Worm (Caenorhabditis elegans) whole organism, L4 larva: ENCODE data around the gene C50A2.3.

Source experiments
- R02D3.7 ChIP-seq: fragments of 150-350 bp; sonication (generic microtip); optimal IDR thresholded peaks from 3 replicates; lab custom pipeline; 2014; ENCODE audit warnings: missing biosample characterization, missing genetic modification characterization
- T20F7.1 ChIP-seq: fragments of 200-800 bp; sonication (Bioruptor generic); optimal IDR thresholded peaks from 2 replicates; lab custom pipeline; 2018; ENCODE audit warnings: mild to moderate bottlenecking, missing genetic modification characterization, missing compliant biosample characterization
- Y5F2A.4 ChIP-seq: fragments of 200-800 bp; sonication (Bioruptor generic); optimal IDR thresholded peaks from 2 replicates; lab custom pipeline; 2018; ENCODE audit warnings: mild to moderate bottlenecking, missing genetic modification characterization, missing compliant biosample characterization
- Y75B8A.6 ChIP-seq: fragments of 200-800 bp; sonication (Bioruptor generic); IDR thresholded peaks from 2 replicates; pipeline ENCODE4 v1.3.6; 2022; ENCODE audit warnings: missing genetic modification reagents, missing genetic modification characterization, missing compliant biosample characterization
- aha-1 ChIP-seq: fragments of 150-350 bp; peaks from one replicate; lab custom pipeline; 2014; ENCODE audit warnings: missing biosample characterization, missing genetic modification characterization
- ceh-20 ChIP-seq: fragments of 200-800 bp; sonication (Bioruptor generic); IDR thresholded peaks from 2 replicates; pipeline ENCODE4 v1.3.6; 2022; ENCODE audit warnings: missing genetic modification reagents, missing genetic modification characterization, missing compliant biosample characterization
- ceh-32 ChIP-seq: sonication (generic microtip); optimal IDR thresholded peaks from 2 replicates; lab custom pipeline; 2016; ENCODE audit warnings: mild to moderate bottlenecking, missing genetic modification characterization, missing compliant biosample characterization; ENCODE audit not compliant: poor library complexity
- daf-19 ChIP-seq: fragments of 200-800 bp; sonication (Bioruptor generic); conservative IDR thresholded peaks from 2 replicates; pipeline ENCODE4 v1.3.6; 2022; ENCODE audit warnings: missing genetic modification characterization, missing compliant biosample characterization
- egl-43 ChIP-seq: fragments of 200-800 bp; sonication (Bioruptor generic); IDR thresholded peaks from 2 replicates; pipeline ENCODE4 v1.3.6; 2022; ENCODE audit warnings: missing genetic modification reagents, missing genetic modification characterization, missing compliant biosample characterization
- jun-1 ChIP-seq: fragments of 150-350 bp; optimal IDR thresholded peaks from 2 replicates; lab custom pipeline; 2014; ENCODE audit warnings: missing biosample characterization, missing genetic modification reagents, missing genetic modification characterization
- lin-15B ChIP-seq: fragments of 150-350 bp; sonication (generic microtip); optimal IDR thresholded peaks from 3 replicates; lab custom pipeline; 2014; ENCODE audit warnings: missing biosample characterization, missing genetic modification characterization
- mes-2 ChIP-seq: sonication (generic microtip); optimal IDR thresholded peaks from 2 replicates; lab custom pipeline; 2016; ENCODE audit warnings: missing genotype, mild to moderate bottlenecking, missing genetic modification characterization, missing compliant biosample characterization; ENCODE audit not compliant: poor library complexity, severe bottlenecking
- nhr-102 ChIP-seq: sonication (generic microtip); optimal IDR thresholded peaks from 2 replicates; lab custom pipeline; 2016; ENCODE audit warnings: mild to moderate bottlenecking, missing genetic modification characterization, moderate library complexity, missing compliant biosample characterization
- nhr-11 ChIP-seq: fragments of 150-350 bp; optimal IDR thresholded peaks from 2 replicates; lab custom pipeline; 2014; ENCODE audit warnings: missing biosample characterization, missing genetic modification characterization
- nhr-42 ChIP-seq: fragments of 200-800 bp; sonication (Bioruptor generic); IDR thresholded peaks from 2 replicates; pipeline ENCODE4 v1.3.6; 2022; ENCODE audit warnings: missing genetic modification characterization, missing compliant biosample characterization
- php-3 ChIP-seq: fragments of 200-800 bp; sonication (Bioruptor generic); IDR thresholded peaks from 2 replicates; pipeline ENCODE4 v1.3.6; 2022; ENCODE audit warnings: missing genetic modification reagents, missing genetic modification characterization, missing compliant biosample characterization
- set-16 ChIP-seq: fragments of 200-800 bp; sonication (Bioruptor generic); IDR thresholded peaks from 2 replicates; pipeline ENCODE4 v1.3.6; 2022; ENCODE audit warnings: missing genetic modification reagents, missing genetic modification characterization, missing compliant biosample characterization
- unc-62 ChIP-seq, 3 experiments: fragments of 150-350 bp in 1 of 3; sonication (generic microtip); optimal IDR thresholded peaks in 2 of 3; peaks in 1 of 3; 1 replicate in 1 of 3; 2 replicates in 2 of 3; lab custom pipeline; 2014 to 2017; ENCODE audit warnings: missing biosample characterization in 3 of 3, missing genetic modification characterization in 3 of 3, missing genetic modification reagents in 3 of 3, missing genotype in 1 of 3
- ztf-7 ChIP-seq: fragments of 150-350 bp; optimal IDR thresholded peaks from 2 replicates; lab custom pipeline; 2014; ENCODE audit warnings: missing biosample characterization, missing genetic modification characterization

C50A2.3 gene

DNA sequence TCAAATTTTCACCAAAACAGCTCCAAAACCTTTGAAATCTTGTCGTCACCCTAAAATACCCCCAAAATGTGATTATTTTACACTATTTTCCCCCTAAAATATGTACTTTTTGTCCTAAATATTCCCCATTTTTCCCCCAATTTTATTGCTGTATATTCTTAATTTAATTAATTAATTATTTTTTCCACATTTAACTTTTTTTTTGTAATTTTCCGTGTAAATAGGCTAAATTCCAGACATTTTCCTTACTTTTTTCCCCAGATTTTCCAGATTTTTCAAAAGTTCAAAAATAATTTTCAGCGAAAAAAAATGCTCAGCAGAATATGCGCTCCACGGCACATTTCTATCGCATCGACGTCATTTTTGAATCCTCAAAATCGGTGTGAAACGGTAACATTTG is 60.7 kb downstream of the C50A2.3 start, which contains the start of gene cox-18:
Gene cox-18, plus strand, starts transcription at position 301 of the 400 bp plus-strand sequence.
- TF ChIP-seq nhr-42 (GFP tag; lab: Robert Waterston, UW) (no peak), Y75B8A.6 (GFP tag; lab: Robert Waterston, UW) (no peak), nhr-11 (tag; lab: Kevin White, UChicago) (no peak), T20F7.1 (GFP tag; lab: Kevin White, UChicago) (no peak), php-3 (no peak), ceh-20 (GFP tag; lab: Robert Waterston, UW) (no peak), ztf-7 (tag; lab: Kevin White, UChicago) (no peak), ceh-32 (no peak), R02D3.7 (tag; lab: Kevin White, UChicago) (no peak), jun-1 (tag; lab: Kevin White, UChicago) (no peak)
- TF ChIP-seq, all 104 proteins: peak for 0

DNA sequence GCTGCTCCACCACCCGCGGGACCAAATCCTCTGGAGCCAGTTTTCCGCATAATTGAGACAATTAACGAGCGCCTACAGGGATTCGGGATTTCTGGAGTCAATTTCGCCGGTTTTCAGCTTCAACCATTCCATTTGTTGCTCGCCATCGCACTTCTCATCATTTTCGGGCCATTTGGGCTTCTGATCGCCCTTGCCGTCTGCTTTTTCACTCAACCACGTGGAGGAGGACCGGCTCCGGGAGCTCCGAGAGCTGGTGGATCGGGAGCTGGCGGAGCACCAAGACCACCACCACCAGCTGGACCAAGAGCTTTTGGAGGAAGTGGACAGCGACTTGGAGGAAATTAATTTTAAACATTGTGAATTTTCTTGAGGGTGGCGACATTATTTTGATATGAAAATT is 61.7 kb downstream of the C50A2.3 start:
- TF ChIP-seq Y5F2A.4 (GFP tag; lab: Kevin White, UChicago) (no peak), unc-62 (GFP tag; optimal IDR thresholded peaks at IDR 0.05 in 1 of 2; lab: Kevin White, UChicago) (no peak), unc-62 (tag; optimal IDR thresholded peaks at IDR 0.05; lab: Kevin White, UChicago) (no peak), set-16 (GFP tag; lab: Robert Waterston, UW) (peak; percentile 85), daf-19 (GFP tag; lab: Robert Waterston, UW) (no peak), egl-43 (GFP tag; lab: Robert Waterston, UW) (0 out of 2 replicates have a peak, but pooled peaks have one; percentile 11), mes-2 (tag; lab: Kevin White, UChicago) (no peak), jun-1 (tag; lab: Kevin White, UChicago) (no peak), lin-15B (tag; lab: Kevin White, UChicago) (no peak), aha-1 (peak; percentile 59), nhr-102 (tag; lab: Kevin White, UChicago) (no peak)
